Fruit fly (Drosophila melanogaster): Measurements from ENCODE around the gene EMC6.

DNA sequence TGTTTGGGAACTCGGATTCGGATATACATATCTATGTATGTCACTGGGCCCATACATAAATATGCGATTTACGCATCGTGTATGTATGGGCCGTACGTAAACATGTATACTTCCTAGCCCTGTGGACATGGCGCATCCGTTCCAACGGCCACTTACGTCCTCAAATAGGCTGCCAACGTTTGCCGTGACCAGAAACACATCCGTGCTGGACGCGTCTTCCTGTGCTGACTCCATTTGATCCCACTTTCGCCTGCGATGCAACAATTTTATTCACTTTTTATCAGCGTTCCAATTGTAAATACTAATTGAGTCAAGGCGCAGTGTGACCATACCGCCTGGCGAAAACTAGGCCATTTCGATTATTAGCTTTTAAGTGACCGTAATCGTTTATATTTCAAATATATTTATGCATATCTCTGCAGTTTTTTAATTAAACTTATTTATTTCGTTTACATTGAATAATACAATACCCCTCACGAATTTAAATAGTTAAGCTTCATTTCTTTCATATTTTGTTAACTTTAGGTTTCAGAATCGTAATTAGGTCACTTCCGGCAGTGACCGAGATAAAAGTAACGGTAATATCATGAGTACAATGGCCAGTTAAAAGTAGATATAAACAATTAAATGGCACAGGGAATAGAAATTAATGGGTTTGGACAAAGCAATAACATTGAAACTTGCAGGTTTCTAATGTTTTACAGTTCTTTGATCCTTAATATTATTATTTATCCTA is 20.2 kb upstream of the EMC6 start, which contains the start of gene 5PtaseI:
- TF ChIP-seq CG8478 (optimal IDR thresholded peaks at IDR 0.05) (no peak), CTCF (optimal IDR thresholded peaks at IDR 0.05) (no peak)

All from S2 (cell line).